Worm (Caenorhabditis elegans): Measurements from ENCODE around the gene ZK470.2.

Gene ZK470.2

DNA sequence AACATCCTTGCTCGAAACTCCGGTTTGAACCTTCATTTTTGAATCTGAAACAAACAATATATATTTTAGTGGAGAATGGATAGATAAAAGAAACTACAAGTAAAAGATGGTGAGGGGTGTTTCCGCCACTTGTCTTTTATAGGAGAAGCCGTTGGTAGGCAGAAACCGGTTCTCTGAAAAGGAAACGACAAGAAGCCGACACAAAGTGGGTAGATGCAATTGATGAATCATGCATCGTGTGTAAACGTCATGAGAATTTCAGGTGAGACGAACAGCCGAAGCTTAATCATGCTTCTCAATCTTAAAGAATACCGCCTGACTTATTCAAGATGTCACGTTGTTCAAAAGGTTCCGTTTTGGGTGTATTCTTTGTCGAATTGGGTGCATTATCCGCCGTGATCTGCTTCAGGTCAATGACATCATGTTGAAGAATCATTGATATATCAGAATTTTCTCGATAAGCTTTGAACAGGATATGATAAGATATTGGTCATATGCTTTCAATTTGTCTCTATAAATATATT, 32.8 kb upstream of the ZK470.2 start, which contains the start of gene R02E4.3:
R02E4.3 (minus strand) TSS at position 51 of the 524 bp plus-strand sequence.
- TF ChIP-seq zip-8 (tag; optimal IDR thresholded peaks at IDR 0.05), result no peak
- TF ChIP-seq ceh-43 (GFP tag; optimal IDR thresholded peaks at IDR 0.05), result no peak
- no peak for TF ChIP-seq ces-1 (GFP tag; optimal IDR thresholded peaks at IDR 0.05)
- TF ChIP-seq lin-13 (tag; optimal IDR thresholded peaks at IDR 0.05), result no peak
- TF ChIP-seq hlh-1 (tag; optimal IDR thresholded peaks at IDR 0.05), result no peak
- TF ChIP-seq M03D4.4 (tag; optimal IDR thresholded peaks at IDR 0.05), result no peak
- no peak for TF ChIP-seq mls-2 (tag; optimal IDR thresholded peaks at IDR 0.05)
- TF ChIP-seq lsy-2 (tag; optimal IDR thresholded peaks at IDR 0.05), result no peak
- TF ChIP-seq sem-2 (GFP tag; optimal IDR thresholded peaks at IDR 0.05), result no peak
- no peak for TF ChIP-seq unc-39 (tag; optimal IDR thresholded peaks at IDR 0.05)
- no peak for TF ChIP-seq bed-3 (GFP tag; optimal IDR thresholded peaks at IDR 0.05)
- TF ChIP-seq nhr-12 (tag; optimal IDR thresholded peaks at IDR 0.05), result no peak
- no peak for TF ChIP-seq flh-1 (GFP tag; optimal IDR thresholded peaks at IDR 0.05)
- TF ChIP-seq mep-1 (tag; optimal IDR thresholded peaks at IDR 0.05), result no peak
- TF ChIP-seq cnd-1 (tag; optimal IDR thresholded peaks at IDR 0.05), result no peak
- no peak for TF ChIP-seq ceh-39 (tag; optimal IDR thresholded peaks at IDR 0.05)

- TF ChIP-seq lin-13 (tag; optimal IDR thresholded peaks at IDR 0.05) (no peak), ceh-83 (GFP tag; optimal IDR thresholded peaks at IDR 0.05) (no peak), elt-3 (tag; optimal IDR thresholded peaks at IDR 0.05) (no peak), unc-120 (tag; optimal IDR thresholded peaks at IDR 0.05; ENCODE audit: poor library complexity, severe bottlenecking) (no peak), mls-2 (tag; optimal IDR thresholded peaks at IDR 0.05) (no peak), blmp-1 (tag; optimal IDR thresholded peaks at IDR 0.05) (no peak)
Measured at ce11 chrX:4103071-4103470, 31.9 kb upstream of the ZK470.2 start.

ce11 chrX:4104435-4104834, 30.5 kb upstream of the ZK470.2 start, which contains the start of gene R02E4.1:
Gene R02E4.1, minus strand, starts transcription at chrX:4104535.
- TF ChIP-seq bed-3 (GFP tag; optimal IDR thresholded peaks at IDR 0.05), result no peak
- TF ChIP-seq nhr-76 (tag; optimal IDR thresholded peaks at IDR 0.05), result no peak
- TF ChIP-seq ces-1 (GFP tag; optimal IDR thresholded peaks at IDR 0.05), result no peak
- no peak for TF ChIP-seq unc-62 (GFP tag; optimal IDR thresholded peaks at IDR 0.05)
- no peak for TF ChIP-seq mab-5 (tag; optimal IDR thresholded peaks at IDR 0.05)
- no peak for TF ChIP-seq snpc-4 (tag; optimal IDR thresholded peaks at IDR 0.05)
- no peak for TF ChIP-seq unc-120 (tag; optimal IDR thresholded peaks at IDR 0.05; ENCODE audit: poor library complexity, severe bottlenecking)
- no peak for TF ChIP-seq cnd-1 (tag; optimal IDR thresholded peaks at IDR 0.05)
- no peak for TF ChIP-seq nhr-12 (tag; optimal IDR thresholded peaks at IDR 0.05)
- TF ChIP-seq mep-1 (tag; optimal IDR thresholded peaks at IDR 0.05), result no peak
- no peak for TF ChIP-seq ham-2 (GFP tag; optimal IDR thresholded peaks at IDR 0.05)
- no peak for TF ChIP-seq M03D4.4 (tag; optimal IDR thresholded peaks at IDR 0.05)
- TF ChIP-seq zip-8 (tag; optimal IDR thresholded peaks at IDR 0.05), result no peak

DNA sequence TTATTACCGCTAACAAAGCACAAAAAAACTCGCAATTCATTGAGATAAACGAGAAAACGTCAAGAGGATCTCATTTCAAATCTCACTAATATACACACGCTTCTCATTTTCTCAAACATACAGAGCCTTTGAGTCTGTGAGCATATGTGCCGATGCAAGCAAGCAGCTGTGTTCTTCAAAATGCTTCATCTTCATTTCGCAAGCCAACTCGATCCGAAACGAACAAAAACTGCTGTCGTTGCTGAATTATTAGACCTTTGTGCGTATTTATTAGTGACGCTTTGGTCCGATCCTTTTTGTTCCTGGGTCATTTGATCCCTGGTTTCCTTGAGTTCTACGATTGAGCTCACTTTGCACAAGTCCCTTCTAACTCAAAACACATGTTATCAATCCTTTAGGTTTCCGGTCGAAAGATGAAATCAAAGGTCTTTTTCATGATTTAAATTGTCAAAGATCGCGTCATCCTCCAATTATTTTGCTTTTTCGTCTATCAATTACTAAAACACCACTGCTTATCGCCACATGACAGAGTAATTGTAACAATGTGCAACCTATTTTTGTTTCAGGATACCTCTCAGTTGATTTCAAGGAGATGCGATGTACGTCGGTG, 28.0 kb upstream of the ZK470.2 start, which contains the start of gene R02E4.2:
R02E4.2 (plus strand) TSS at position 560 of the 610 bp plus-strand sequence.
- TF ChIP-seq mep-1 (tag; optimal IDR thresholded peaks at IDR 0.05) (no peak), mls-2 (tag; optimal IDR thresholded peaks at IDR 0.05) (no peak), sem-2 (GFP tag; optimal IDR thresholded peaks at IDR 0.05) (no peak), M03D4.4 (tag; optimal IDR thresholded peaks at IDR 0.05) (no peak), nhr-28 (tag; optimal IDR thresholded peaks at IDR 0.05) (no peak), hlh-1 (tag; optimal IDR thresholded peaks at IDR 0.05) (peak; percentile 59), snpc-4 (tag; optimal IDR thresholded peaks at IDR 0.05) (no peak), ham-2 (GFP tag; optimal IDR thresholded peaks at IDR 0.05) (no peak), unc-120 (tag; optimal IDR thresholded peaks at IDR 0.05; ENCODE audit: poor library complexity, severe bottlenecking) (peak; percentile 14), nhr-76 (tag; optimal IDR thresholded peaks at IDR 0.05) (no peak)

ce11 chrX:4109970-4110369, 25.0 kb upstream of the ZK470.2 start:
- TF ChIP-seq unc-62 (GFP tag; optimal IDR thresholded peaks at IDR 0.05) (peak; percentile 81), pha-4 (tag; optimal IDR thresholded peaks at IDR 0.05) (no peak), hlh-1 (tag; optimal IDR thresholded peaks at IDR 0.05) (peak; percentile 74)

DNA sequence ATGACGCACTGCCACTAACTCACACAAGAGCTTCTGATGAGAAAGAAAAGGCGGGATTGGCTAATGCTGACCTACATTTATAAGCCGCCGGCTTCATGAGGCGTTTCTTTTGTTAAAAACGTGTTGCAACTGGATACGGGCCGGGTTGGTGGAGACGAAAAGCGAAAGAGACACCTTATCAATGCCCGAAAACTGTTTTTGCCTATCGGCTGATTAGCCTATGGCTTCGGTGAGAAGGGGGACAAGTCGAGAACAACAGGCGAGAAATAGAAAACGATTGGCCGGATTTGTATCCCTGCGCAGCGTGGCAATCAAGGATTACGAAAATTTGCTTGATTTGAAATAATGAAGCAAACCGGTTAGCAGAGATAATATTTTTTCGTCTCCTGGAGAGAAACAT, 23.5 kb upstream of the ZK470.2 start, which contains the start of gene F09F9.2:
F09F9.2 (minus strand) TSS at position 25 of the 400 bp plus-strand sequence.
- TF ChIP-seq elt-3 (tag; optimal IDR thresholded peaks at IDR 0.05), result peak; percentile 12
- TF ChIP-seq ham-2 (GFP tag; optimal IDR thresholded peaks at IDR 0.05), result no peak
